Worm (Caenorhabditis elegans): ENCODE measurements around the gene act-4.

The act-4 gene

DNA sequence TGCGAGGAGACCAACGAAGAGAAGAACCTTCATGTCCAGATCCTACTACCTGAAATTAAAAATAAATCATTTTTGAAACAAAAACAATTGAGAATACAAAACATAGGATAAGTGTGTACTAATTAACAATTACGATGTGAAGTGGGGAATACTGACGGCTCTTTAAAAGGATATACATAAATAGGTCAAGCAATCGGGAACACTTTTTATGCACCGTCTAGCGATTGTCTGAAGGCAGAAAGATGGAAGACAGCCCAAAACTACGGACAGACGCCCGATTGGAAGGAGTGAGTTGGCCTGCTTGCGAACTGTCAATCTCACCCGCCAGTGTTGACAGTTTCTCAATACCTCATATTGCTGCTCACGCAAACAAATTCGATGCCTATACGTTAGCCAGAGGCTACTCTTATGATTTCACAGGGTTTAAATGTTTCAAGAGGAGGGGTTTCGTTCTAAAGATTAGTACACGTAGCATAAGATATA, 10.5 kb downstream of the act-4 start, which contains the start of gene calu-1:
TSS of gene calu-1 (minus strand) at position 51 of the 483 bp plus-strand sequence.
- TF ChIP-seq nhr-237 (tag; optimal IDR thresholded peaks at IDR 0.05) (no peak), nhr-2 (tag; optimal IDR thresholded peaks at IDR 0.05) (no peak), nhr-76 (tag; optimal IDR thresholded peaks at IDR 0.05) (no peak), drap-1 (GFP tag; optimal IDR thresholded peaks at IDR 0.05) (no peak), sem-2 (GFP tag; optimal IDR thresholded peaks at IDR 0.05) (no peak), pha-4 (tag; optimal IDR thresholded peaks at IDR 0.05) (no peak)

DNA sequence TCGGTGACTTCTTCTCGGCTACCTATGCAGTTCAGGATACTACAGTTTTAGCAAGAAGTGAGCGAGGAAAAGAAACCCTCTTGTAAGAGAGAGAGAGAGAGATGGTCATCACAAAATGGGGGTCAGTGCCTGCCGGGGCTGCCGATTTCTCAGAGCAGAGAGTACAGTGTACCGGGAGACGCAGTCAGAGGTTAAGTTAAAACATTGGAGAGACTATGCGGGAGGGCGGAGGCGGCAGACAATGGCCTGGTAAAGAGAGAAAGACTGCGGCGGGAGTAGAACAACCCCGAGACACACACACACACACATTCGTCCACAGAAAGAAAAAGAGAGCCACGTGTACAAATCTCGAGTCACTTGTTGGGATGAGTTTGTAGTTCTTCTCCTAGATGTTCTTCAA, 11.0 kb downstream of the act-4 start:
- no peak for TF ChIP-seq cnd-1 (tag; optimal IDR thresholded peaks at IDR 0.05)
- TF ChIP-seq bed-3 (GFP tag; optimal IDR thresholded peaks at IDR 0.05) = no peak
- no peak for TF ChIP-seq lin-32 (GFP tag; optimal IDR thresholded peaks at IDR 0.05)
- no peak for TF ChIP-seq ceh-43 (GFP tag; optimal IDR thresholded peaks at IDR 0.05)
- peak; percentile 3 for TF ChIP-seq M03D4.4 (tag; optimal IDR thresholded peaks at IDR 0.05)
- TF ChIP-seq zip-8 (tag; optimal IDR thresholded peaks at IDR 0.05) = no peak
- no peak for TF ChIP-seq sem-2 (GFP tag; optimal IDR thresholded peaks at IDR 0.05)
- no peak for TF ChIP-seq mep-1 (tag; optimal IDR thresholded peaks at IDR 0.05)
- no peak for TF ChIP-seq ceh-39 (tag; optimal IDR thresholded peaks at IDR 0.05)
- TF ChIP-seq lin-13 (tag; optimal IDR thresholded peaks at IDR 0.05) = no peak
- peak; percentile 5 for TF ChIP-seq ham-2 (GFP tag; optimal IDR thresholded peaks at IDR 0.05)
- TF ChIP-seq drap-1 (GFP tag; optimal IDR thresholded peaks at IDR 0.05) = no peak
- TF ChIP-seq ces-1 (GFP tag; optimal IDR thresholded peaks at IDR 0.05) = peak; percentile 11
- peak; percentile 23 for TF ChIP-seq hlh-1 (tag; optimal IDR thresholded peaks at IDR 0.05)
- TF ChIP-seq nhr-237 (tag; optimal IDR thresholded peaks at IDR 0.05) = no peak
- peak; percentile 61 for TF ChIP-seq unc-120 (tag; optimal IDR thresholded peaks at IDR 0.05; ENCODE audit: poor library complexity, severe bottlenecking)
- TF ChIP-seq nhr-28 (tag; optimal IDR thresholded peaks at IDR 0.05) = no peak
- TF ChIP-seq unc-62 (GFP tag; optimal IDR thresholded peaks at IDR 0.05) = no peak

DNA sequence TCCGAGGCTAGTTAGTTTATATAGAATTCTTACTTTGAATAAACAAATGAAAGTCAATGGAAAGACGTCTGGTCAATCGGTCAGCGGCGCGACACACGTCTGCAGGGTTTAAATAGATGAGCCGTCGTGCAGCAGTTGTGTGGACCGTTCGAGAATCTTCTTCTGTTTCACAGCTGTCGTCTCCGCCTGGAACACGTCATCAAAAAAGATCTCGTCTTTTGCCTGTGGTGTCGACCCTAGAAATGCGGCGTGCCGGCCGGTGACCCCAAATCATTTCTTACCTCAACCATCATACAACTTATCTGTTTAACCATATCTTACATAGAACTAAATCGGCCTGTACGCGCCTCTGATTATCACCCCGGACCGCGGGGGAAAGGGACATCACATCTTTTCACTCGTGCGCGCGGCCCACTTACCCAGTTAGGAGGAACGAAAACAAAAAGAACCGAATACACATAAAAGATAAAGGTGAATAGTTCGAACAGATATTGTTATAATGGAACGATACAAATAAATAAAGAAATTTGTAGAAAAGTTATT, 11.7 kb downstream of the act-4 start:
- TF ChIP-seq ceh-83 (GFP tag; optimal IDR thresholded peaks at IDR 0.05) = no peak
- TF ChIP-seq nhr-2 (tag; optimal IDR thresholded peaks at IDR 0.05) = no peak
- TF ChIP-seq ceh-39 (tag; optimal IDR thresholded peaks at IDR 0.05) = no peak
- no peak for TF ChIP-seq pha-4 (tag; optimal IDR thresholded peaks at IDR 0.05)
- TF ChIP-seq elt-1 (tag; optimal IDR thresholded peaks at IDR 0.05; ENCODE audit: borderline replicate concordance, insufficient read depth) = peak; percentile 12
- peak; percentile 27 for TF ChIP-seq tbx-8 (GFP tag; optimal IDR thresholded peaks at IDR 0.05)
- peak; percentile 25 for TF ChIP-seq unc-62 (GFP tag; optimal IDR thresholded peaks at IDR 0.05)
- TF ChIP-seq sem-2 (GFP tag; optimal IDR thresholded peaks at IDR 0.05) = no peak
- peak; percentile 73 for TF ChIP-seq cnd-1 (tag; optimal IDR thresholded peaks at IDR 0.05)
- TF ChIP-seq lin-13 (tag; optimal IDR thresholded peaks at IDR 0.05) = peak; percentile 55
- TF ChIP-seq hlh-1 (tag; optimal IDR thresholded peaks at IDR 0.05) = peak; percentile 96
- peak; percentile 43 for TF ChIP-seq sptf-1 (tag; optimal IDR thresholded peaks at IDR 0.05)
- TF ChIP-seq lin-32 (GFP tag; optimal IDR thresholded peaks at IDR 0.05) = peak; percentile 88
- peak; percentile 5 for TF ChIP-seq ham-2 (GFP tag; optimal IDR thresholded peaks at IDR 0.05)

DNA sequence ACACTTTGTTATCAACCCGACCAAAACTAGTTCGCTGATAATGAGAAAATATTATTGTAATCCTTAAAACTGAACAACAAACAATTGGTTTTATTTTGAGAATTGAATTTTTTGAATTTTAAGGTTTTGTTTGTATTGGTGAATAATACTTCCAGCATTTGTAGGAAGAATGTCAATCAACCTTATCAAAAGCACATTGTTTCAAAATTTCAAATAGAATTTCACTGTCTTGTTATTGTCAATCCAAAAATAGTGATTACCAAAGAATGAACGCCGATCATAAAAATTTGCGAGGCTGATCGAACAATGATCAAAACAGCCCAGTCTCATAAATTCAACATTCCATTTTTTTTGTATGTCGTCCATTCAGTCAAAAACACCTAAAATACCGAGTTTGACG, 14.1 kb downstream of the act-4 start:
- TF ChIP-seq ces-1 (GFP tag; optimal IDR thresholded peaks at IDR 0.05) (no peak), nhr-76 (tag; optimal IDR thresholded peaks at IDR 0.05) (no peak), mep-1 (tag; optimal IDR thresholded peaks at IDR 0.05) (no peak), ztf-11 (tag; optimal IDR thresholded peaks at IDR 0.05) (no peak), hlh-1 (tag; optimal IDR thresholded peaks at IDR 0.05) (no peak), lin-13 (tag; optimal IDR thresholded peaks at IDR 0.05) (no peak), cnd-1 (tag; optimal IDR thresholded peaks at IDR 0.05) (no peak)

DNA sequence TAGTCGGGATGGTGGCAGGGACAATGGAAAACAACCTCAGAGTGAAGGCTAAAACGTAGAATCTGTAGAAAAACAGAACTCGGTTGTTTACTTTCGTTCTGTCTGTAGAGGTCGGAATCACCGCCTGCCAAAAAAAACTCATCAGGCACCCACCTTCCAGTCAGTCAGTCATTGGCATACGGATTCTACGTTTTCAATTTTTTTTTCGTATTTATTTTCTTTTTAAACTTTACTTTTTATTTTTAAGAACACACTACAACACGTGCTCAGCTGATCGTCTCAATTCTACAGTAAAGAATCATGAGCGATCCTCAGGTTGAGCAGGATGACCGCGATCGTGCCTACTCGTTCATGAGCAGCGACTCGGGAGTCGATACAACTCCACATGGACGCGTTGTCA, 16.1 kb downstream of the act-4 start, which contains the start of gene lfi-1:
TSS of gene lfi-1 (plus strand) at position 301 of the 400 bp plus-strand sequence.
- TF ChIP-seq drap-1 (GFP tag; optimal IDR thresholded peaks at IDR 0.05) (no peak), flh-1 (GFP tag; optimal IDR thresholded peaks at IDR 0.05) (no peak)

DNA sequence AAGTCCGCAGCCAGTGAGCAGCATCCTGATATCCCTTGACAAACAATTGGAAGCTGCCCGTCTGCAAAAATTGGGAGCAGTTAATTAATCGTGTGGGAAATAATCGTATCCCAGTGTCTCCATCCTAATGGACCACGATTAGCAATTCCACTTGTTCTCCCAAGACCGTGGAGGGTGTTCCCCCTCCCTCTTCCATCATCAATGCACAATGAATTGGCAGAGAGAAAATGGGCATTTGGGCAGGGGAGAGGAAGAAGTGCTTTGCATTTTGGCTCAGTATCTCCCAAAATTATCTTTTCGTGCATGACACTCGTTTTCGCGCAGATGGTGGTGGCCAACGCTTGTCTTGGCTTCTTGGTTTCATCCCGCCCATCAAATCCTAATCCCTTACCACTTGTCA, 17.7 kb downstream of the act-4 start:
- TF ChIP-seq nhr-237 (tag; optimal IDR thresholded peaks at IDR 0.05) (no peak), cnd-1 (tag; optimal IDR thresholded peaks at IDR 0.05) (peak; percentile 22), elt-1 (tag; optimal IDR thresholded peaks at IDR 0.05; ENCODE audit: borderline replicate concordance, insufficient read depth) (no peak), M03D4.4 (tag; optimal IDR thresholded peaks at IDR 0.05) (peak; percentile 21), ces-1 (GFP tag; optimal IDR thresholded peaks at IDR 0.05) (peak; percentile 64)
